Worm (Caenorhabditis elegans): ENCODE data around the gene T27F7.12.
A peak's percentile ranks its signal among the peaks of the same experiment; 100 is the strongest.

The T27F7.12 gene

ce11 chrII:5033935-5034334 is 44.0 kb downstream of the T27F7.12 start, which contains the start of gene F33G12.3:
TSS of gene F33G12.3 (minus strand) at chrII:5034035.
- no peak for TF ChIP-seq nhr-2 (tag; optimal IDR thresholded peaks at IDR 0.05)
- TF ChIP-seq lin-13 (tag; optimal IDR thresholded peaks at IDR 0.05) = no peak
- TF ChIP-seq lin-32 (GFP tag; optimal IDR thresholded peaks at IDR 0.05) = no peak
- no peak for TF ChIP-seq cnd-1 (tag; optimal IDR thresholded peaks at IDR 0.05)
- no peak for TF ChIP-seq sptf-1 (tag; optimal IDR thresholded peaks at IDR 0.05)
- no peak for TF ChIP-seq snpc-4 (tag; optimal IDR thresholded peaks at IDR 0.05)
- TF ChIP-seq zip-8 (tag; optimal IDR thresholded peaks at IDR 0.05) = no peak
- TF ChIP-seq ceh-39 (tag; optimal IDR thresholded peaks at IDR 0.05) = no peak
- no peak for TF ChIP-seq M03D4.4 (tag; optimal IDR thresholded peaks at IDR 0.05)
- no peak for TF ChIP-seq bed-3 (GFP tag; optimal IDR thresholded peaks at IDR 0.05)
- no peak for TF ChIP-seq ham-2 (GFP tag; optimal IDR thresholded peaks at IDR 0.05)
- TF ChIP-seq mls-2 (tag; optimal IDR thresholded peaks at IDR 0.05) = no peak
- no peak for TF ChIP-seq elt-3 (tag; optimal IDR thresholded peaks at IDR 0.05)

ce11 chrII:5036128-5036527 is 46.2 kb downstream of the T27F7.12 start, which contains the start of gene lrr-1:
TSS of gene lrr-1 (minus strand) at chrII:5036439.
- TF ChIP-seq sem-2 (GFP tag; optimal IDR thresholded peaks at IDR 0.05) (no peak), M03D4.4 (tag; optimal IDR thresholded peaks at IDR 0.05) (no peak), unc-62 (GFP tag; optimal IDR thresholded peaks at IDR 0.05) (no peak), ceh-39 (tag; optimal IDR thresholded peaks at IDR 0.05) (no peak)

- TF ChIP-seq flh-1 (GFP tag; optimal IDR thresholded peaks at IDR 0.05) (no peak), ces-1 (GFP tag; optimal IDR thresholded peaks at IDR 0.05) (peak; percentile 11), lin-13 (tag; optimal IDR thresholded peaks at IDR 0.05) (peak; percentile 7)
Observed at ce11 chrII:5039912-5040311, 50.0 kb downstream of the T27F7.12 start, which contains the start of gene golg-2. TSS of gene golg-2 (minus strand) at chrII:5040091.

Measured in whole organism, mixed stage, embryonic.